Worm (Caenorhabditis elegans) whole organism, young adult: ENCODE measurements around the gene ifas-1.

Experiments used
- F55B11.4 ChIP-seq: sonication (generic microtip); optimal IDR thresholded peaks from 2 replicates; lab custom pipeline; 2016; ENCODE audit warnings: missing compliant biosample characterization, missing genetic modification characterization, borderline replicate concordance; ENCODE audit not compliant: insufficient read depth
- akir-1 ChIP-seq: fragments of 200-800 bp; sonication (Bioruptor generic); optimal IDR thresholded peaks from 2 replicates; lab custom pipeline; 2018; ENCODE audit warnings: mild to moderate bottlenecking, missing genetic modification characterization, moderate library complexity, missing compliant biosample characterization
- bed-2 ChIP-seq: fragments of 200-800 bp; sonication (Bioruptor generic); IDR thresholded peaks from 2 replicates; pipeline ENCODE4 v1.3.6; 2022; ENCODE audit warnings: missing genetic modification reagents, missing genetic modification characterization, missing compliant biosample characterization
- egl-44 ChIP-seq: fragments of 200-800 bp; sonication (Bioruptor generic); IDR thresholded peaks from 2 replicates; pipeline ENCODE4 v1.3.6; 2022; ENCODE audit warnings: missing genetic modification reagents, missing genetic modification characterization, missing compliant biosample characterization
- ets-4 ChIP-seq: fragments of 200-800 bp; sonication (Bioruptor generic); optimal IDR thresholded peaks from 2 replicates; lab custom pipeline; 2018; ENCODE audit warnings: mild to moderate bottlenecking, missing genetic modification characterization, missing compliant biosample characterization
- nfya-1 ChIP-seq: sonication (generic microtip); optimal IDR thresholded peaks from 2 replicates; lab custom pipeline; 2017; ENCODE audit warnings: antibody characterized with exemption, missing compliant biosample characterization, missing genetic modification characterization, borderline replicate concordance; ENCODE audit not compliant: insufficient read depth
- nhr-179 ChIP-seq: sonication (generic microtip); optimal IDR thresholded peaks from 2 replicates; lab custom pipeline; 2016; ENCODE audit warnings: mild to moderate bottlenecking, missing genetic modification characterization, missing compliant biosample characterization
- rcor-1 ChIP-seq: fragments of 200-800 bp; sonication (Bioruptor generic); IDR thresholded peaks from 2 replicates; pipeline ENCODE4 v1.3.6; 2022; ENCODE audit warnings: missing genetic modification reagents, missing genetic modification characterization, missing compliant biosample characterization
- snpc-1.1 ChIP-seq: sonication (generic microtip); optimal IDR thresholded peaks from 2 replicates; lab custom pipeline; 2017; ENCODE audit warnings: missing genetic modification characterization, mild to moderate bottlenecking, missing compliant biosample characterization, antibody characterized with exemption, moderate library complexity, missing genotype, missing genetic modification reagents; ENCODE audit not compliant: insufficient read depth
- snpc-3.4 ChIP-seq: sonication (generic microtip); optimal IDR thresholded peaks from 2 replicates; lab custom pipeline; 2017; ENCODE audit warnings: missing genetic modification characterization, mild to moderate bottlenecking, missing compliant biosample characterization, antibody characterized with exemption, moderate library complexity, missing genotype, missing genetic modification reagents
- tbp1 ChIP-seq: fragments of 200-800 bp; sonication (Bioruptor generic); optimal IDR thresholded peaks from 2 replicates; lab custom pipeline; 2018; ENCODE audit warnings: mild to moderate bottlenecking, missing genetic modification characterization, missing compliant biosample characterization

- TF ChIP-seq F55B11.4 (tag; lab: Kevin White, UChicago) (no peak), egl-44 (GFP tag; lab: Robert Waterston, UW) (no peak), rcor-1 (GFP tag; lab: Robert Waterston, UW) (no peak), snpc-3.4 (no peak), nfya-1 (tag; lab: Kevin White, UChicago) (no peak), bed-2 (no peak), snpc-1.1 (tag; lab: Kevin White, UChicago) (no peak), nhr-179 (tag; lab: Kevin White, UChicago) (no peak), akir-1 (GFP tag; lab: Kevin White, UChicago) (no peak), ets-4 (GFP tag; lab: Kevin White, UChicago) (no peak), tbp1 (GFP tag; lab: Kevin White, UChicago) (no peak)
Measured at ce11 chrII:3639238-3639637, 49.3 kb downstream of the ifas-1 start, which contains the start of gene fbxb-31.
